Worm (Caenorhabditis elegans): ENCODE results near the gene rpl-43.

The rpl-43 gene

ce11 chrII:14195931-14196330 is 40.8 kb downstream of the rpl-43 start:
- no peak for TF ChIP-seq nhr-76 (tag; optimal IDR thresholded peaks at IDR 0.05)
- no peak for TF ChIP-seq efl-1 (optimal IDR thresholded peaks at IDR 0.05)
- TF ChIP-seq efl-1 (GFP tag; optimal IDR thresholded peaks at IDR 0.05 in 1 of 2): peak in 1 of 2 experiments; percentile 57
- no peak for TF ChIP-seq lin-35 (GFP tag; optimal IDR thresholded peaks at IDR 0.05)
- TF ChIP-seq unc-86 (tag; optimal IDR thresholded peaks at IDR 0.05): peak; percentile 77
- TF ChIP-seq zag-1 (tag; optimal IDR thresholded peaks at IDR 0.05): peak; percentile 86
- peak; percentile 14 for TF ChIP-seq nhr-47 (tag; optimal IDR thresholded peaks at IDR 0.05)
- TF ChIP-seq lin-14 (GFP tag; optimal IDR thresholded peaks at IDR 0.05): peak; percentile 41
- peak in 1 of 2 experiments; percentile 51 for TF ChIP-seq ztf-11 (tag; optimal IDR thresholded peaks at IDR 0.05)
- peak; percentile 16 for TF ChIP-seq swsn-7 (tag; optimal IDR thresholded peaks at IDR 0.05)
- TF ChIP-seq mab-9 (GFP tag; IDR thresholded peaks at IDR 0.05): peak; percentile 51; the same call in 1 of the 2 replicates
- TF ChIP-seq mef-2 (tag; optimal IDR thresholded peaks at IDR 0.05): no peak
- TF ChIP-seq nhr-71 (tag; optimal IDR thresholded peaks at IDR 0.05): peak; percentile 20
- peak; percentile 9 to 18 for TF ChIP-seq lsy-2 (tag; optimal IDR thresholded peaks at IDR 0.05)

DNA sequence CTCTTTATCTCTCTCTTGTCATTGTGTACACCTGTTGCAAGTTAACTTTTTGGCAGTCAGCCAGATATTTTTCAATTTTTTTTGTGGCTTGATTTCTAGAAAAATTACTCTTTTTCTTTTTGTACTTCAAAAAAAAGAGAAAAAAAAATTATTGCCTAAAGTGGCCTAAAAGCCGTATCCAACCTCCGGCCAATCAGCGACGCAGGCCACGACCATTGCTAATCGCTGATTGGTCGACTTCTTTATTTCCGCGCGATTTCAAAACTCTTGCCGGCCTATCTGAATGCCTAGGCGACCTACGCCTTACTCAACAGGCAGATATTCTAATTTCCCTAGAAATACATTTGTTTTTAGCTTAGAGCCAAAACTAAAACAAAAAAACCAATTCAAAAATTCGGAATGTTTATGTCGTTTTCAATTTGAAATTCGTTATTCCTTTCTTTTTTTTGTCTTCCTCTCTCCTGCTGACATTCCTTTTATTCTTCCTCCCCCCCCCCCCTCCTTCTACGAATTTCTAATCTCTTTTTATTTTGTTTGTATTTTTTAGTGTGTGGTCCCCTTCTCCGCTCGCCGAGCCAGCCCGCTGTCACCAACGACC is 42.5 kb downstream of the rpl-43 start, which contains the start of gene ace-4:
TSS of gene ace-4 (plus strand) at position 548 of the 598 bp plus-strand sequence.
- TF ChIP-seq ceh-90 (tag; optimal IDR thresholded peaks at IDR 0.05) (no peak), nhr-85 (tag) (peak; percentile 50)
